Worm (Caenorhabditis elegans): ENCODE results near the gene rpc-1.
A peak's percentile ranks its signal among the peaks of the same experiment; 100 is the strongest.

The rpc-1 gene

DNA sequence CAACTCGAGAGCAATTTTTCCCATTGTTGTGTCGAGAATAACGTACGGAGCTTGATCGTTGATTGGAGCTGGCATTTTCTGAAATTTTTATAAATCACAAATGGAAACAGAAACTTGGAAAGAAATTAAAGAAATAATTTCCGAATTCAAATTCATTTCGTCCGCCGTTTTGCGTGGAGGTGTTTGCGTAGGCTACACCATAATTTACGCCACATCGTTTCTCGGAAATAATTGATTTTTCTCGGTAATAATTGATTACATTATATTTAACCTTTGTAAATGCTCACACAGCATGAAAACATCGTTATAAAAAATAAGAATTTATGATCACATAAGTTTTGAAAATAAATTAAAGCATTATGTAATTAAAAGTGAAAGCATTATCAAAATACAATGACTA lies 32.4 kb downstream of the rpc-1 start, which contains the start of gene cyn-12 (continued):
- TF ChIP-seq nhr-12 (tag; optimal IDR thresholded peaks at IDR 0.05) = no peak
- TF ChIP-seq grh-1 (GFP tag; IDR thresholded peaks at IDR 0.05) = no peak
- no peak for TF ChIP-seq xbp-1 (tag; optimal IDR thresholded peaks at IDR 0.05)
- no peak for TF ChIP-seq ztf-4 (tag; optimal IDR thresholded peaks at IDR 0.05)
- TF ChIP-seq ceh-88 (GFP tag; IDR thresholded peaks at IDR 0.05) = no peak
- no peak for TF ChIP-seq hlh-17 (GFP tag; optimal IDR thresholded peaks at IDR 0.05; ENCODE audit: borderline replicate concordance)
- TF ChIP-seq lin-14 (GFP tag; optimal IDR thresholded peaks at IDR 0.05) = peak; percentile 11
- TF ChIP-seq snpc-4 (tag; optimal IDR thresholded peaks at IDR 0.05) = no peak
- TF ChIP-seq nhr-71 (tag; optimal IDR thresholded peaks at IDR 0.05) = peak; percentile 56
- TF ChIP-seq ama-1 (optimal IDR thresholded peaks at IDR 0.05) = no peak
- TF ChIP-seq unc-30 (tag; optimal IDR thresholded peaks at IDR 0.05) = no peak
- TF ChIP-seq lin-13 (GFP tag; optimal IDR thresholded peaks at IDR 0.05) = no peak
- no peak for TF ChIP-seq C34B4.2 (tag; optimal IDR thresholded peaks at IDR 0.05)
- TF ChIP-seq nhr-76 (tag; optimal IDR thresholded peaks at IDR 0.05) = no peak
- no peak for TF ChIP-seq efl-3 (GFP tag; optimal IDR thresholded peaks at IDR 0.05)
- TF ChIP-seq blmp-1 (tag; optimal IDR thresholded peaks at IDR 0.05) = no peak
- TF ChIP-seq egl-27 (tag; optimal IDR thresholded peaks at IDR 0.05) = no peak
- TF ChIP-seq unc-98 (GFP tag; IDR thresholded peaks at IDR 0.05) = no peak
- no peak for TF ChIP-seq isw-1 (GFP tag; IDR thresholded peaks at IDR 0.05)
- no peak for TF ChIP-seq irx-1 (tag; optimal IDR thresholded peaks at IDR 0.05)
- no peak for TF ChIP-seq unc-86 (tag; optimal IDR thresholded peaks at IDR 0.05)
- TF ChIP-seq unc-130 (tag; optimal IDR thresholded peaks at IDR 0.05) = peak; percentile 52
- TF ChIP-seq zag-1 (tag; optimal IDR thresholded peaks at IDR 0.05) = no peak
- TF ChIP-seq mep-1 (tag; optimal IDR thresholded peaks at IDR 0.05) = no peak
- no peak for TF ChIP-seq mdl-1 (tag; optimal IDR thresholded peaks at IDR 0.05)
- no peak for TF ChIP-seq ztf-11 (tag; optimal IDR thresholded peaks at IDR 0.05)
- TF ChIP-seq nhr-28 (tag; optimal IDR thresholded peaks at IDR 0.05) = no peak
- no peak for TF ChIP-seq nhr-11 (tag; optimal IDR thresholded peaks at IDR 0.05)
- peak; percentile 41 to 55 for TF ChIP-seq lsy-2 (tag; optimal IDR thresholded peaks at IDR 0.05)
- TF ChIP-seq sox-4 (tag; optimal IDR thresholded peaks at IDR 0.05) = no peak
- no peak for TF ChIP-seq ces-1 (GFP tag; optimal IDR thresholded peaks at IDR 0.05)
- TF ChIP-seq nhr-47 (tag; optimal IDR thresholded peaks at IDR 0.05) = peak; percentile 52
- TF ChIP-seq lin-35 (GFP tag; optimal IDR thresholded peaks at IDR 0.05) = peak; percentile 19 to 46
- no peak for TF ChIP-seq hpl-2 (GFP tag; optimal IDR thresholded peaks at IDR 0.05)
- TF ChIP-seq pag-3 (tag; optimal IDR thresholded peaks at IDR 0.05; ENCODE audit: borderline replicate concordance, insufficient read depth) = no peak
- no peak for TF ChIP-seq fkh-4 (tag; optimal IDR thresholded peaks at IDR 0.05; ENCODE audit: borderline replicate concordance)
- no peak for TF ChIP-seq tlp-1 (tag; optimal IDR thresholded peaks at IDR 0.05)
- TF ChIP-seq lin-15B (tag; optimal IDR thresholded peaks at IDR 0.05) = peak; percentile 7
- peak; percentile 85 for TF ChIP-seq F16B12.6 (tag; optimal IDR thresholded peaks at IDR 0.05)
- TF ChIP-seq ceh-63 (GFP tag; optimal IDR thresholded peaks at IDR 0.05) = no peak
- TF ChIP-seq pax-3 (tag; optimal IDR thresholded peaks at IDR 0.05) = no peak
- no peak for TF ChIP-seq ets-5 (GFP tag; IDR thresholded peaks at IDR 0.05)
- TF ChIP-seq tbx-2 (tag; optimal IDR thresholded peaks at IDR 0.05) = peak; percentile 6
- TF ChIP-seq dpl-1 (GFP tag; optimal IDR thresholded peaks at IDR 0.05) = peak in 2 of 3 experiments; percentile 48 to 58
- no peak for TF ChIP-seq sup-37 (GFP tag; optimal IDR thresholded peaks at IDR 0.05)
- no peak for TF ChIP-seq fkh-8 (tag; optimal IDR thresholded peaks at IDR 0.05)
- TF ChIP-seq elt-2 (tag; optimal IDR thresholded peaks at IDR 0.05) = no peak
- no peak for TF ChIP-seq Y116A8C.19 (tag; optimal IDR thresholded peaks at IDR 0.05; ENCODE audit: borderline replicate concordance)
- peak; percentile 31 for TF ChIP-seq swsn-7 (tag; optimal IDR thresholded peaks at IDR 0.05)
- TF ChIP-seq fkh-10 (GFP tag; optimal IDR thresholded peaks at IDR 0.05) = no peak
- TF ChIP-seq sptf-1 (tag; optimal IDR thresholded peaks at IDR 0.05) = no peak
- TF ChIP-seq nhr-19 (GFP tag; conservative IDR thresholded peaks at IDR 0.05) = no peak
- no peak for TF ChIP-seq fos-1 (tag; optimal IDR thresholded peaks at IDR 0.05)
